Fruit fly (Drosophila melanogaster) whole organism, embryonic: ENCODE data around the gene nAChRalpha7.

Experiments
- Aef1 ChIP-seq: fragments of 200-800 bp; sonication (Bioruptor generic); IDR thresholded peaks from 3 replicates; pipeline ENCODE4 v1.3.6; 2022; ENCODE audit warnings: missing biosample characterization, missing genetic modification characterization
- Bdp1 ChIP-seq: fragments of 200-800 bp; sonication (Bioruptor generic); optimal IDR thresholded peaks from 3 replicates; lab custom pipeline; 2016; ENCODE audit warnings: missing biosample characterization, missing genetic modification characterization
- C15 ChIP-seq: fragments of 200-800 bp; sonication (Bioruptor generic); IDR thresholded peaks from 3 replicates; pipeline ENCODE4 v1.3.6; 2022; ENCODE audit warnings: missing biosample characterization, missing genetic modification characterization
- CG10543 ChIP-seq: fragments of 200-800 bp; sonication (Bioruptor generic); optimal IDR thresholded peaks from 3 replicates; lab custom pipeline; 2017; ENCODE audit warnings: missing biosample characterization, mild to moderate bottlenecking, missing genetic modification characterization, moderate library complexity
- CG11398 ChIP-seq: fragments of 200-800 bp; sonication (Bioruptor generic); optimal IDR thresholded peaks from 2 replicates; lab custom pipeline; 2016; ENCODE audit warnings: missing biosample characterization, missing genetic modification characterization
- CG11696 ChIP-seq: fragments of 200-800 bp; sonication (Bioruptor generic); IDR thresholded peaks from 2 replicates; pipeline ENCODE4 v1.3.6; 2022; ENCODE audit warnings: missing biosample characterization, missing genetic modification characterization
- CG12071 ChIP-seq: fragments of 200-800 bp; sonication (Bioruptor generic); optimal IDR thresholded peaks from 3 replicates; lab custom pipeline; 2018; ENCODE audit warnings: missing biosample characterization, mild to moderate bottlenecking, missing genetic modification characterization
- CG12219 ChIP-seq: fragments of 200-800 bp; sonication (Bioruptor generic); optimal IDR thresholded peaks from 3 replicates; lab custom pipeline; 2018; ENCODE audit warnings: missing biosample characterization, mild to moderate bottlenecking, missing genetic modification characterization
- CG14441 ChIP-seq: fragments of 200-800 bp; sonication (Bioruptor generic); IDR thresholded peaks from 2 replicates; pipeline ENCODE4 v1.3.6; 2022; ENCODE audit warnings: missing biosample characterization, missing genetic modification characterization
- CG1603 ChIP-seq: fragments of 200-800 bp; sonication (Bioruptor generic); optimal IDR thresholded peaks from 2 replicates; lab custom pipeline; 2019; ENCODE audit warnings: missing biosample characterization, mild to moderate bottlenecking, missing genetic modification characterization, moderate library complexity
- CG17328 ChIP-seq: fragments of 200-800 bp; sonication (Bioruptor generic); IDR thresholded peaks from 2 replicates; pipeline ENCODE4 v1.3.6; 2022; ENCODE audit warnings: missing biosample characterization, missing genetic modification characterization
- CG17829 ChIP-seq: fragments of 200-800 bp; optimal IDR thresholded peaks from 2 replicates; lab custom pipeline; 2019; ENCODE audit warnings: missing biosample characterization, mild to moderate bottlenecking, missing genetic modification characterization, moderate library complexity
- CG18011 ChIP-seq: fragments of 200-800 bp; sonication (Bioruptor generic); optimal IDR thresholded peaks from 2 replicates; lab custom pipeline; 2017; ENCODE audit warnings: missing biosample characterization, missing genetic modification characterization, mild to moderate bottlenecking, moderate library complexity, missing genotype
- CG30403 ChIP-seq: fragments of 200-800 bp; sonication (Bioruptor generic); optimal IDR thresholded peaks from 3 replicates; lab custom pipeline; 2016; ENCODE audit warnings: missing biosample characterization, missing genetic modification characterization
- CG30431 ChIP-seq: fragments of 200-800 bp; sonication (Bioruptor generic); optimal IDR thresholded peaks from 2 replicates; lab custom pipeline; 2017; ENCODE audit warnings: missing biosample characterization, missing genetic modification characterization
- CG32767 ChIP-seq: fragments of 200-800 bp; sonication (Bioruptor generic); IDR thresholded peaks from 2 replicates; pipeline ENCODE4 v1.3.6; 2022; ENCODE audit warnings: missing biosample characterization, missing genetic modification characterization
- CG32772 ChIP-seq: fragments of 200-800 bp; sonication (Bioruptor generic); IDR thresholded peaks from 2 replicates; pipeline ENCODE4 v1.3.6; 2022; ENCODE audit warnings: missing biosample characterization, missing genetic modification characterization
- CG3281 ChIP-seq: fragments of 200-800 bp; sonication (Bioruptor generic); optimal IDR thresholded peaks from 3 replicates; lab custom pipeline; 2017; ENCODE audit warnings: missing biosample characterization, mild to moderate bottlenecking, missing genetic modification characterization
- CG43689 ChIP-seq: fragments of 200-800 bp; sonication (Bioruptor generic); IDR thresholded peaks from 2 replicates; pipeline ENCODE4 v1.3.6; 2022; ENCODE audit warnings: missing biosample characterization, missing genetic modification characterization
- CG4617 ChIP-seq: fragments of 200-800 bp; sonication (Bioruptor generic); optimal IDR thresholded peaks from 3 replicates; lab custom pipeline; 2016; ENCODE audit warnings: missing biosample characterization, missing genetic modification characterization, borderline replicate concordance
- Dbx ChIP-seq: fragments of 200-800 bp; sonication (Bioruptor generic); IDR thresholded peaks from 3 replicates; pipeline ENCODE4 v1.3.6; 2022; ENCODE audit warnings: missing biosample characterization, missing genetic modification characterization
- Dip2 ChIP-seq: fragments of 200-800 bp; sonication (Bioruptor generic); IDR thresholded peaks from 2 replicates; pipeline ENCODE4 v1.3.6; 2022; ENCODE audit warnings: missing biosample characterization, missing genetic modification characterization
- Dp ChIP-seq: fragments of 200-800 bp; sonication (Bioruptor generic); optimal IDR thresholded peaks from 2 replicates; lab custom pipeline; 2018; ENCODE audit warnings: missing biosample characterization, mild to moderate bottlenecking, missing genetic modification characterization, moderate library complexity
- H2.0 ChIP-seq: fragments of 200-800 bp; sonication (Bioruptor generic); IDR thresholded peaks from 2 replicates; pipeline ENCODE4 v1.3.6; 2022; ENCODE audit warnings: missing biosample characterization, missing genetic modification characterization
- Hr3 ChIP-seq: fragments of 200-800 bp; sonication (Bioruptor generic); optimal IDR thresholded peaks from 3 replicates; lab custom pipeline; 2016; ENCODE audit warnings: missing biosample characterization, missing genetic modification characterization
- Hr51 ChIP-seq, 2 experiments: fragments of 200-800 bp; sonication (Bioruptor generic); optimal IDR thresholded peaks; 2 replicates in 1 of 2; 3 replicates in 1 of 2; lab custom pipeline; 2016 to 2018; ENCODE audit warnings: missing biosample characterization in 2 of 2, missing genetic modification characterization in 2 of 2, mild to moderate bottlenecking in 1 of 2, moderate library complexity in 1 of 2
- Lhr ChIP-seq: fragments of 200-800 bp; sonication (Bioruptor generic); optimal IDR thresholded peaks from 3 replicates; lab custom pipeline; 2017; ENCODE audit warnings: mild to moderate bottlenecking, missing biosample characterization, missing genetic modification reagents, missing genetic modification characterization
- Ptx1 ChIP-seq: fragments of 200-800 bp; sonication (Bioruptor generic); IDR thresholded peaks from 2 replicates; pipeline ENCODE4 v1.3.6; 2022; ENCODE audit warnings: missing biosample characterization, missing genetic modification characterization
- Sox100B ChIP-seq: fragments of 200-800 bp; sonication (Bioruptor generic); optimal IDR thresholded peaks from 3 replicates; lab custom pipeline; 2018; ENCODE audit warnings: missing biosample characterization, mild to moderate bottlenecking, missing genetic modification characterization
- Spps ChIP-seq: fragments of 200-800 bp; sonication (Bioruptor generic); optimal IDR thresholded peaks from 2 replicates; lab custom pipeline; 2018; ENCODE audit warnings: missing biosample characterization, mild to moderate bottlenecking, missing genetic modification characterization
- Ssrp ChIP-seq: fragments of 200-800 bp; sonication (Bioruptor generic); optimal IDR thresholded peaks from 2 replicates; lab custom pipeline; 2018; ENCODE audit warnings: missing biosample characterization, mild to moderate bottlenecking, missing genetic modification characterization, moderate library complexity
- Stat92E ChIP-seq, 3 experiments: fragments of >200 bp in 2 of 3; fragments of 200-800 bp in 1 of 3; sonication (Bioruptor generic) in 1 of 3; optimal IDR thresholded peaks; 2 replicates each; lab custom pipeline; 2017 to 2019; ENCODE audit warnings: missing biosample characterization in 3 of 3, missing genetic modification characterization in 3 of 3, mild to moderate bottlenecking in 1 of 3, moderate library complexity in 1 of 3
- cas ChIP-seq: fragments of 200-800 bp; sonication (Bioruptor generic); IDR thresholded peaks from 2 replicates; pipeline ENCODE4 v1.3.6; 2022; ENCODE audit warnings: missing biosample characterization, missing genetic modification characterization
- corto ChIP-seq: fragments of 200-800 bp; sonication (Bioruptor generic); optimal IDR thresholded peaks from 2 replicates; lab custom pipeline; 2016; ENCODE audit warnings: missing biosample characterization, mild to moderate bottlenecking, missing genetic modification characterization, moderate library complexity
- emc ChIP-seq: fragments of 200-800 bp; sonication (Bioruptor generic); optimal IDR thresholded peaks from 2 replicates; lab custom pipeline; 2016; ENCODE audit warnings: missing biosample characterization, missing genetic modification characterization
- gem ChIP-seq: fragments of 200-800 bp; sonication (Bioruptor generic); optimal IDR thresholded peaks from 2 replicates; lab custom pipeline; 2019; ENCODE audit warnings: missing biosample characterization, mild to moderate bottlenecking, missing genetic modification characterization, moderate library complexity
- h ChIP-seq: fragments of >200 bp; optimal IDR thresholded peaks from 2 replicates; lab custom pipeline; 2017
- kah ChIP-seq: fragments of 200-800 bp; sonication (Bioruptor generic); optimal IDR thresholded peaks from 2 replicates; lab custom pipeline; 2018; ENCODE audit warnings: missing biosample characterization, mild to moderate bottlenecking, missing genetic modification characterization
- ken ChIP-seq: fragments of 200-800 bp; sonication (Bioruptor generic); IDR thresholded peaks from 3 replicates; pipeline ENCODE4 v1.3.6; 2022; ENCODE audit warnings: missing biosample characterization, missing genetic modification characterization
- klu ChIP-seq: fragments of 200-800 bp; sonication (Bioruptor generic); IDR thresholded peaks from 2 replicates; pipeline ENCODE4 v1.3.6; 2022; ENCODE audit warnings: missing biosample characterization, missing genetic modification characterization
- kni ChIP-seq: fragments of 200-800 bp; sonication (Bioruptor generic); optimal IDR thresholded peaks from 3 replicates; lab custom pipeline; 2017; ENCODE audit warnings: mild to moderate bottlenecking, missing biosample characterization, missing genetic modification reagents, missing genetic modification characterization
- lmd ChIP-seq: fragments of 200-800 bp; sonication (Bioruptor generic); IDR thresholded peaks from 2 replicates; pipeline ENCODE4 v1.3.6; 2022; ENCODE audit warnings: missing biosample characterization, missing genetic modification characterization
- pfk ChIP-seq: fragments of 200-800 bp; sonication (Bioruptor generic); optimal IDR thresholded peaks from 2 replicates; lab custom pipeline; 2018; ENCODE audit warnings: missing biosample characterization, mild to moderate bottlenecking, missing genetic modification characterization, moderate library complexity
- run ChIP-seq: fragments of 200-800 bp; sonication (Bioruptor generic); optimal IDR thresholded peaks from 3 replicates; lab custom pipeline; 2018; ENCODE audit warnings: missing biosample characterization, mild to moderate bottlenecking, missing genetic modification characterization
- sd ChIP-seq: fragments of 200-800 bp; sonication (Bioruptor generic); optimal IDR thresholded peaks from 3 replicates; lab custom pipeline; 2018; ENCODE audit warnings: missing biosample characterization, mild to moderate bottlenecking, missing genetic modification characterization, moderate library complexity
- seq ChIP-seq: fragments of 200-800 bp; sonication (Bioruptor generic); IDR thresholded peaks from 2 replicates; pipeline ENCODE4 v1.3.6; 2022; ENCODE audit warnings: missing biosample characterization, missing genetic modification characterization
- tgo ChIP-seq: fragments of 200-800 bp; sonication (Bioruptor generic); IDR thresholded peaks from 3 replicates; pipeline ENCODE4 v1.3.6; 2022; ENCODE audit warnings: missing biosample characterization, missing genetic modification characterization
- tin ChIP-seq: fragments of 200-800 bp; sonication (Bioruptor generic); optimal IDR thresholded peaks from 3 replicates; lab custom pipeline; 2016; ENCODE audit warnings: missing biosample characterization, missing genetic modification characterization
- tup ChIP-seq: fragments of 200-800 bp; sonication (Bioruptor generic); optimal IDR thresholded peaks from 2 replicates; lab custom pipeline; 2016; ENCODE audit warnings: missing biosample characterization, mild to moderate bottlenecking, missing genetic modification characterization, moderate library complexity
- unc-4 ChIP-seq: fragments of 200-800 bp; sonication (Bioruptor generic); IDR thresholded peaks from 2 replicates; pipeline ENCODE4 v1.3.6; 2022; ENCODE audit warnings: missing biosample characterization, missing genetic modification characterization; ENCODE audit not compliant: partially characterized antibody
- usp ChIP-seq: fragments of >200 bp; optimal IDR thresholded peaks from 2 replicates; lab custom pipeline; 2017; ENCODE audit warnings: missing biosample characterization, missing genetic modification characterization

The nAChRalpha7 gene

dm6 chrX:19307810-19308456, 40.3 kb downstream of the nAChRalpha7 start, which contains the start of gene CG8051 (continued):
- TF ChIP-seq CG12071 (GFP tag; lab: Kevin White, UChicago) (no peak), CG11398 (GFP tag; lab: Kevin White, UChicago) (peak; percentile 39), Dp (GFP tag; lab: Kevin White, UChicago) (no peak), h (lab: Kevin White, UChicago) (no peak), Ptx1 (GFP tag; lab: Robert Waterston, UW) (0 out of 2 replicates have a peak, but pooled peaks have one; percentile 13), unc-4 (no peak), H2.0 (GFP tag; lab: Robert Waterston, UW) (no peak), Bdp1 (no peak), Aef1 (peak; percentile 62), gem (tag; lab: Kevin White, UChicago) (peak; percentile 17), CG10543 (peak; percentile 63), CG1603 (peak; percentile 3), seq (GFP tag; lab: Robert Waterston, UW) (no peak), CG17328 (GFP tag; lab: Robert Waterston, UW) (no peak), CG32767 (GFP tag; lab: Robert Waterston, UW) (no peak), CG4617 (GFP tag; lab: Kevin White, UChicago) (no peak), sd (tag; lab: Kevin White, UChicago) (no peak), cas (GFP tag; lab: Robert Waterston, UW) (no peak), CG30431 (no peak), CG14441 (peak; percentile 45; the same call in 1 of the 2 replicates), klu (GFP tag; lab: Robert Waterston, UW) (no peak), C15 (GFP tag; lab: Robert Waterston, UW) (no peak), Hr3 (GFP tag; lab: Kevin White, UChicago) (no peak), Stat92E (GFP tag; optimal IDR thresholded peaks at IDR 0.05; lab: Kevin White, UChicago) (no peak), CG30403 (GFP tag; lab: Kevin White, UChicago) (no peak), emc (GFP tag; lab: Kevin White, UChicago) (no peak), corto (GFP tag; lab: Kevin White, UChicago) (no peak), Sox100B (GFP tag; lab: Kevin White, UChicago) (no peak), Ssrp (no peak), CG3281 (GFP tag; lab: Kevin White, UChicago) (no peak), CG32772 (GFP tag; lab: Robert Waterston, UW) (peak; percentile 62; the same call in 1 of the 2 replicates), tup (GFP tag; lab: Kevin White, UChicago) (no peak), CG12219 (GFP tag; lab: Kevin White, UChicago) (no peak), Dbx (no peak), Dip2 (GFP tag; lab: Robert Waterston, UW) (no peak), lmd (GFP tag; lab: Robert Waterston, UW) (no peak), CG17829 (no peak), pfk (GFP tag; lab: Kevin White, UChicago) (no peak), kni (GFP tag; lab: Kevin White, UChicago) (peak; percentile 47), Spps (tag; lab: Kevin White, UChicago) (no peak), CG18011 (no peak), run (tag; lab: Kevin White, UChicago) (no peak), usp (GFP tag; lab: Kevin White, UChicago) (no peak), Hr51 (GFP tag; optimal IDR thresholded peaks at IDR 0.05; lab: Kevin White, UChicago) (peak in 1 of 2 experiments; percentile 13), ken (GFP tag; lab: Robert Waterston, UW) (no peak), tgo (GFP tag; lab: Robert Waterston, UW) (0 out of 3 replicates have a peak, but pooled peaks have one; percentile 20), Lhr (GFP tag; lab: Kevin White, UChicago) (no peak), tin (no peak), CG11696 (GFP tag; lab: Robert Waterston, UW) (no peak), CG43689 (no peak), kah (no peak)
